Worm (Caenorhabditis elegans) whole organism, L2 larva: ENCODE data around the gene sra-11.

Experiments used
- aly-2 ChIP-seq: fragments of 150-350 bp; optimal IDR thresholded peaks from 2 replicates; lab custom pipeline; 2014; ENCODE audit warnings: missing biosample characterization, missing genetic modification characterization
- blmp-1 ChIP-seq: sonication (generic microtip); optimal IDR thresholded peaks from 2 replicates; lab custom pipeline; 2017; ENCODE audit warnings: missing genetic modification characterization, mild to moderate bottlenecking, missing compliant biosample characterization, antibody characterized with exemption, moderate library complexity; ENCODE audit not compliant: insufficient read depth
- egl-27 ChIP-seq: sonication (generic microtip); optimal IDR thresholded peaks from 3 replicates; lab custom pipeline; 2017; ENCODE audit warnings: missing biosample characterization, missing genetic modification reagents, missing genetic modification characterization
- elt-3 ChIP-seq: sonication (generic microtip); optimal IDR thresholded peaks from 2 replicates; lab custom pipeline; 2017; ENCODE audit warnings: missing biosample characterization, missing genetic modification characterization
- lin-13 ChIP-seq: fragments of 150-350 bp; optimal IDR thresholded peaks from 2 replicates; lab custom pipeline; 2014; ENCODE audit warnings: missing biosample characterization, missing genetic modification reagents, missing genetic modification characterization
- lin-39 ChIP-seq: fragments of 150-350 bp; optimal IDR thresholded peaks from 2 replicates; lab custom pipeline; 2014; ENCODE audit warnings: missing biosample characterization, missing genetic modification reagents, missing genetic modification characterization
- mdl-1 ChIP-seq, 2 experiments: fragments of 150-350 bp in 1 of 2; sonication (generic microtip) in 1 of 2; optimal IDR thresholded peaks; 2 replicates each; lab custom pipeline; 2017; ENCODE audit warnings: missing biosample characterization in 2 of 2, missing genetic modification characterization in 2 of 2
- nhr-237 ChIP-seq: fragments of 150-350 bp; optimal IDR thresholded peaks from 2 replicates; lab custom pipeline; 2014; ENCODE audit warnings: missing biosample characterization, missing genetic modification characterization
- nhr-77 ChIP-seq: fragments of 150-350 bp; optimal IDR thresholded peaks from 2 replicates; lab custom pipeline; 2014; ENCODE audit warnings: missing biosample characterization, missing genetic modification characterization
- skn-1 ChIP-seq: sonication (generic microtip); optimal IDR thresholded peaks from 2 replicates; lab custom pipeline; 2017; ENCODE audit warnings: missing biosample characterization, missing genetic modification characterization

- TF ChIP-seq nhr-77 (tag; lab: Kevin White, UChicago) (no peak), elt-3 (tag; lab: Kevin White, UChicago) (no peak), nhr-237 (tag; lab: Kevin White, UChicago) (no peak), lin-39 (tag; lab: Kevin White, UChicago) (no peak), lin-13 (GFP tag; lab: Kevin White, UChicago) (no peak), aly-2 (tag; lab: Kevin White, UChicago) (no peak), skn-1 (tag; lab: Kevin White, UChicago) (no peak), mdl-1 (tag; optimal IDR thresholded peaks at IDR 0.05; lab: Kevin White, UChicago) (no peak), egl-27 (tag; lab: Kevin White, UChicago) (no peak), blmp-1 (no peak)
Observed at ce11 chrII:10923948-10924347, 13.8 kb upstream of the sra-11 start, which contains the start of gene Y19D2B.2.
